Worm (Caenorhabditis elegans) whole organism, L3 larva: ENCODE data around the gene rog-1.

Experiments
- ama-1 ChIP-seq: fragments of 150-350 bp; optimal IDR thresholded peaks from 2 replicates; lab custom pipeline; 2018
- sea-2 ChIP-seq: fragments of 150-350 bp; sonication (generic microtip); optimal IDR thresholded peaks from 4 replicates; lab custom pipeline; 2014; ENCODE audit warnings: missing biosample characterization, missing genetic modification reagents, missing genetic modification characterization

DNA sequence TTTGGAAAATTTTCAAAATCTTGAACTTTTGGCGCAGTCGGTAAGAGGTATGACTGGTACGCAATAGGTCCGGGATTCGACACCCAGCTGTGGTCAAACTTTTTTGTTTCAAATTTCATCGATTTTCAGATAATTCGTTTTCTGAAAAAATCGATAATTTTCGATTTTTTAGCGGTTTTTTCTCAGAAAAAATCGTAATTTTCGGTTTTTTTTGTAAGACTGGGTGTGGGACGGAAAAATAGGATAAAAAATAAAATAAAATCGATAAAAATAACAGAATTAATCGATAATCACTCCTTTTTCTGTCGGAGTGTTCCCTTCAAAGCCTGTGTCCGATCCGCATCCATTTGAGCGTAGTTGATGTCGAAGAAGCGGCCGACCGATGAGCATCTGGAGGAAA, 6.0 kb downstream of the rog-1 start:
- TF ChIP-seq ama-1 (lab: Kevin White, UChicago) (no peak), sea-2 (GFP tag; lab: Kevin White, UChicago) (no peak)
